Fruit fly (Drosophila melanogaster): ENCODE data around the gene CG18476.

CG18476 gene

DNA sequence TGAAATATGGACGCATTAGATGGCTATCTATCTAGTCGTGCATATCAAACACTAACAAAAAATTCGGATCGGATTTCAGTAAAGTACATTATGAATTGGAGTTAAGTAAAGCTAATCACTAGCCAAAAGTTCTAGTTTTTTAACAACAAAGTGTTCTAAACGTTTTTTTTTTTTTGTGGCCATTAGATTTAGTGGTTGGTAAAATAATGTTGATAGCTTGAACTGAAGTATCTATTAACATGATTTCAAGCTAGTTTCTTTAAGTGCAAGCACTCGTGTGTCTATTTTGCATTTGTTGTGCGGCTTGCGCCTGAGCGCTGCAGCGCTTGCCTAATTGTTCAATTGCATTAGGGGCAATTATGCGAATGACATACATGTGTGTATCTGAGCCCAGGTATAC lies 15.3 kb downstream of the CG18476 start (continued):
- TF ChIP-seq tio (GFP tag; optimal IDR thresholded peaks at IDR 0.05) (no peak), Abd-B (GFP tag; optimal IDR thresholded peaks at IDR 0.05) (no peak), az2 (GFP tag; optimal IDR thresholded peaks at IDR 0.05) (peak; percentile 7), Dbx (GFP tag; IDR thresholded peaks at IDR 0.05) (no peak), dysf (GFP tag; IDR thresholded peaks at IDR 0.05) (0 out of 3 replicates have a peak, but pooled peaks have one; percentile 30), CG17612 (GFP tag; IDR thresholded peaks at IDR 0.05) (no peak), CG9817 (tag; optimal IDR thresholded peaks at IDR 0.05) (no peak), CG3847 (GFP tag; IDR thresholded peaks at IDR 0.05) (no peak), Chrac-16 (GFP tag; optimal IDR thresholded peaks at IDR 0.05) (no peak), gem (tag; optimal IDR thresholded peaks at IDR 0.05) (peak; percentile 41), CG14014 (GFP tag; IDR thresholded peaks at IDR 0.05) (no peak), schlank (tag; optimal IDR thresholded peaks at IDR 0.05) (no peak), dmrt99B (tag; optimal IDR thresholded peaks at IDR 0.05) (peak; percentile 37), yki (optimal IDR thresholded peaks at IDR 0.05) (no peak), CG31441 (GFP tag; IDR thresholded peaks at IDR 0.05) (no peak), gt (GFP tag; IDR thresholded peaks at IDR 0.05) (no peak), pan (optimal IDR thresholded peaks at IDR 0.05) (no peak), pan (GFP tag; optimal IDR thresholded peaks at IDR 0.05 in 1 of 2, IDR thresholded peaks at IDR 0.05 in 1 of 2) (peak in 1 of 2 experiments; percentile 14), Med (GFP tag) (peak; percentile 39), ham (GFP tag; IDR thresholded peaks at IDR 0.05) (no peak), CG43689 (GFP tag; IDR thresholded peaks at IDR 0.05) (no peak), CG17361 (GFP tag; IDR thresholded peaks at IDR 0.05) (0 out of 3 replicates have a peak, but pooled peaks have one; percentile 37), unc-4 (GFP tag; IDR thresholded peaks at IDR 0.05; ENCODE audit: partially characterized antibody) (no peak), cas (GFP tag; IDR thresholded peaks at IDR 0.05) (no peak), H2.0 (GFP tag; IDR thresholded peaks at IDR 0.05) (no peak), NfI (GFP tag; optimal IDR thresholded peaks at IDR 0.05) (no peak), Scr (GFP tag; IDR thresholded peaks at IDR 0.05; ENCODE audit: partially characterized antibody) (no peak), CG9727 (GFP tag; optimal IDR thresholded peaks at IDR 0.05) (no peak), CG1233 (GFP tag; optimal IDR thresholded peaks at IDR 0.05) (no peak), CG34376 (GFP tag; optimal IDR thresholded peaks at IDR 0.05) (no peak), CG11560 (tag; IDR thresholded peaks at IDR 0.05) (no peak), CG14965 (GFP tag; optimal IDR thresholded peaks at IDR 0.05; ENCODE audit: borderline replicate concordance) (no peak), chinmo (GFP tag; IDR thresholded peaks at IDR 0.05; ENCODE audit: partially characterized antibody) (no peak), chn (GFP tag; optimal IDR thresholded peaks at IDR 0.05) (no peak), CG9797 (GFP tag; optimal IDR thresholded peaks at IDR 0.05) (no peak), mirr (GFP tag; optimal IDR thresholded peaks at IDR 0.05) (no peak), Dek (tag; optimal IDR thresholded peaks at IDR 0.05) (no peak)

DNA sequence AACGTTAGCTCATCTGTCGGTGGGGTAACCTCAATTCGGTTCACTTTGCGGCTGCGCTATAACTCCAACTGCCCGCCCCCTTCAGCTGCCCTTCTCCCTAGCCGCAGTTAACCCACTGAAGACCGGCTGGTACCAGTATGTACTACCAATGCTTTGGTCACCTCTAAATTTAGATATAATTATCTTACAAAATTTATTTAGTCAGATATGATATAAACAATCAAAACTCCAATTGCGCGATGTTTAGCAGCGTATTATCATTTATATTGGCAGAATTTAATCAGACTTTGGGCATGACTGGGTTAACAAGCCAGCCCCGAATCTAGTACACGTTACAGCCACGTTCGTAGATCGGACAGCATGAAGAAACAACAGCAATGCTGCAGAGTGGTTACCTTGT lies 16.2 kb downstream of the CG18476 start:
- TF ChIP-seq Ets65A (GFP tag) (peak; percentile 56), Sox102F (GFP tag; optimal IDR thresholded peaks at IDR 0.05) (peak; percentile 66), CG13424 (tag; optimal IDR thresholded peaks at IDR 0.05) (peak; percentile 70), CG12219 (GFP tag; optimal IDR thresholded peaks at IDR 0.05) (peak; percentile 57), dati (GFP tag; IDR thresholded peaks at IDR 0.05) (no peak), eve (GFP tag; optimal IDR thresholded peaks at IDR 0.05) (no peak), emc (GFP tag; optimal IDR thresholded peaks at IDR 0.05) (no peak), so (GFP tag; IDR thresholded peaks at IDR 0.05) (peak; percentile 50; the same call in 1 of the 3 replicates), ssp (GFP tag; IDR thresholded peaks at IDR 0.05) (0 out of 2 replicates have a peak, but pooled peaks have one; percentile 21), CG13123 (GFP tag; optimal IDR thresholded peaks at IDR 0.05) (no peak), dpn (GFP tag; optimal IDR thresholded peaks at IDR 0.05) (peak in 1 of 2 experiments; percentile 19), CG7928 (GFP tag; optimal IDR thresholded peaks at IDR 0.05) (no peak), bowl (GFP tag; IDR thresholded peaks at IDR 0.05) (peak; percentile 28; the same call in 1 of the 2 replicates), Lhr (GFP tag; optimal IDR thresholded peaks at IDR 0.05) (no peak), CG17568 (GFP tag; optimal IDR thresholded peaks at IDR 0.05) (peak; percentile 49), Dip3 (GFP tag; optimal IDR thresholded peaks at IDR 0.05) (no peak), gcm2 (GFP tag; optimal IDR thresholded peaks at IDR 0.05) (peak; percentile 23), CG9609 (GFP tag; optimal IDR thresholded peaks at IDR 0.05) (no peak)
